Fruit fly (Drosophila melanogaster) Kc167 (cell line): Measurements from ENCODE around the gene CG44004.

Experiments used
- Sin3A ChIP-seq: fragments of >200 bp; optimal IDR thresholded peaks from 2 replicates; lab custom pipeline; 2018; ENCODE audit warnings: missing external identifiers
- h ChIP-seq: fragments of >200 bp; optimal IDR thresholded peaks from 3 replicates; lab custom pipeline; 2018; ENCODE audit warnings: missing external identifiers
- psq ChIP-seq: fragments of >200 bp; optimal IDR thresholded peaks from 2 replicates; lab custom pipeline; 2017; ENCODE audit warnings: missing external identifiers

- TF ChIP-seq h (no peak), psq (lab: Kevin White, UChicago) (no peak), Sin3A (lab: Kevin White, UChicago) (no peak)
These were observed 41.0 kb downstream of the CG44004 start for dm6 chr3L:18032478-18033343.
